Worm (Caenorhabditis elegans) whole organism, L1 larva: ENCODE measurements around the gene W08E12.2.

Source experiments
- C04F5.9 ChIP-seq: sonication (generic microtip); optimal IDR thresholded peaks from 2 replicates; lab custom pipeline; 2016; ENCODE audit warnings: missing genetic modification characterization, missing compliant biosample characterization
- Y116A8C.19 ChIP-seq: sonication (generic microtip); optimal IDR thresholded peaks from 2 replicates; lab custom pipeline; 2016; ENCODE audit warnings: missing compliant biosample characterization, missing genetic modification characterization, borderline replicate concordance
- aly-2 ChIP-seq: fragments of 150-350 bp; optimal IDR thresholded peaks from 2 replicates; lab custom pipeline; 2014; ENCODE audit warnings: missing biosample characterization, missing genetic modification characterization
- ama-1 ChIP-seq: fragments of 150-350 bp; optimal IDR thresholded peaks from 2 replicates; lab custom pipeline; 2014
- blmp-1 ChIP-seq: fragments of 150-350 bp; optimal IDR thresholded peaks from 2 replicates; lab custom pipeline; 2014; ENCODE audit warnings: missing biosample characterization, missing genetic modification characterization
- ceh-8 ChIP-seq: fragments of 200-800 bp; sonication (Bioruptor generic); optimal IDR thresholded peaks from 2 replicates; lab custom pipeline; 2018; ENCODE audit warnings: mild to moderate bottlenecking, missing genetic modification characterization, moderate library complexity, missing compliant biosample characterization
- ceh-90 ChIP-seq: sonication (generic microtip); optimal IDR thresholded peaks from 2 replicates; lab custom pipeline; 2016; ENCODE audit warnings: missing genetic modification characterization, missing compliant biosample characterization
- dpl-1 ChIP-seq, 3 experiments: fragments of 150-350 bp in 2 of 3; sonication (generic microtip) in 1 of 3; optimal IDR thresholded peaks; 2 replicates each; lab custom pipeline; 2014 to 2017; ENCODE audit warnings: missing biosample characterization in 3 of 3, missing genetic modification characterization in 3 of 3, missing genetic modification reagents in 3 of 3
- egl-13 ChIP-seq: sonication (generic microtip); optimal IDR thresholded peaks from 2 replicates; lab custom pipeline; 2016; ENCODE audit warnings: missing genotype, missing genetic modification reagents, missing genetic modification characterization, missing compliant biosample characterization
- fkh-4 ChIP-seq: sonication (generic microtip); optimal IDR thresholded peaks from 2 replicates; lab custom pipeline; 2016; ENCODE audit warnings: missing compliant biosample characterization, missing genetic modification characterization, borderline replicate concordance
- fos-1 ChIP-seq: fragments of 150-350 bp; optimal IDR thresholded peaks from 2 replicates; lab custom pipeline; 2014; ENCODE audit warnings: missing biosample characterization, missing genetic modification characterization
- hlh-17 ChIP-seq: fragments of 200-800 bp; sonication (Bioruptor generic); optimal IDR thresholded peaks from 2 replicates; lab custom pipeline; 2018; ENCODE audit warnings: missing genetic modification characterization, mild to moderate bottlenecking, missing compliant biosample characterization, moderate library complexity, borderline replicate concordance
- hlh-4 ChIP-seq: sonication (generic microtip); optimal IDR thresholded peaks from 2 replicates; lab custom pipeline; 2016; ENCODE audit warnings: mild to moderate bottlenecking, missing genetic modification characterization, missing compliant biosample characterization
- hpl-2 ChIP-seq: fragments of 150-350 bp; optimal IDR thresholded peaks from 2 replicates; lab custom pipeline; 2014; ENCODE audit warnings: missing biosample characterization, missing genetic modification reagents, missing genetic modification characterization
- irx-1 ChIP-seq: sonication (generic microtip); optimal IDR thresholded peaks from 2 replicates; lab custom pipeline; 2016; ENCODE audit warnings: missing genetic modification characterization, missing compliant biosample characterization
- lin-14 ChIP-seq: fragments of 200-800 bp; sonication (Bioruptor generic); optimal IDR thresholded peaks from 2 replicates; lab custom pipeline; 2018; ENCODE audit warnings: mild to moderate bottlenecking, missing genetic modification characterization, moderate library complexity, missing compliant biosample characterization
- lin-35 ChIP-seq, 2 experiments: fragments of 150-350 bp; optimal IDR thresholded peaks; 2 replicates each; lab custom pipeline; 2014; ENCODE audit warnings: missing biosample characterization in 2 of 2, missing genetic modification characterization in 2 of 2, missing genetic modification reagents in 2 of 2
- lin-39 ChIP-seq: fragments of 150-350 bp; optimal IDR thresholded peaks from 2 replicates; lab custom pipeline; 2014; ENCODE audit warnings: missing biosample characterization, missing genetic modification reagents, missing genetic modification characterization
- lir-3 ChIP-seq: sonication (generic microtip); optimal IDR thresholded peaks from 2 replicates; lab custom pipeline; 2016; ENCODE audit warnings: mild to moderate bottlenecking, missing genetic modification characterization, moderate library complexity, missing compliant biosample characterization; ENCODE audit not compliant: poor library complexity
- mab-9 ChIP-seq: fragments of 200-800 bp; sonication (Bioruptor generic); IDR thresholded peaks from 2 replicates; pipeline ENCODE4 v1.3.6; 2022; ENCODE audit warnings: missing genetic modification reagents, missing genetic modification characterization, missing compliant biosample characterization
- mdl-1 ChIP-seq, 2 experiments: fragments of 150-350 bp; optimal IDR thresholded peaks; 2 replicates each; lab custom pipeline; 2014 to 2017; ENCODE audit warnings: missing biosample characterization in 2 of 2, missing genetic modification characterization in 2 of 2, inconsistent platforms in 1 of 2
- nhr-11 ChIP-seq: fragments of 150-350 bp; optimal IDR thresholded peaks from 2 replicates; lab custom pipeline; 2014; ENCODE audit warnings: missing biosample characterization, missing genetic modification characterization
- nhr-12 ChIP-seq: sonication (generic microtip); optimal IDR thresholded peaks from 2 replicates; lab custom pipeline; 2017; ENCODE audit warnings: missing biosample characterization, missing genetic modification characterization
- nhr-19 ChIP-seq: fragments of 200-800 bp; sonication (Bioruptor generic); conservative IDR thresholded peaks from 2 replicates; pipeline ENCODE4 v1.3.6; 2022; ENCODE audit warnings: missing genetic modification characterization, missing compliant biosample characterization
- nhr-20 ChIP-seq: sonication (generic microtip); optimal IDR thresholded peaks from 2 replicates; lab custom pipeline; 2016; ENCODE audit warnings: mild to moderate bottlenecking, missing genetic modification characterization, missing compliant biosample characterization
- nhr-28 ChIP-seq: fragments of 150-350 bp; optimal IDR thresholded peaks from 2 replicates; lab custom pipeline; 2014; ENCODE audit warnings: missing biosample characterization, missing genetic modification characterization
- nhr-71 ChIP-seq: sonication (generic microtip); optimal IDR thresholded peaks from 2 replicates; lab custom pipeline; 2016; ENCODE audit warnings: mild to moderate bottlenecking, missing genetic modification characterization, moderate library complexity, missing compliant biosample characterization
- nhr-76 ChIP-seq: sonication (generic microtip); optimal IDR thresholded peaks from 2 replicates; lab custom pipeline; 2017; ENCODE audit warnings: missing biosample characterization, missing genetic modification characterization
- nhr-77 ChIP-seq: fragments of 150-350 bp; optimal IDR thresholded peaks from 2 replicates; lab custom pipeline; 2014; ENCODE audit warnings: missing biosample characterization, missing genetic modification characterization
- nhr-84 ChIP-seq: sonication (generic microtip); optimal IDR thresholded peaks from 2 replicates; lab custom pipeline; 2017; ENCODE audit warnings: missing biosample characterization, missing genetic modification characterization
- pqm-1 ChIP-seq: sonication (generic microtip); optimal IDR thresholded peaks from 3 replicates; lab custom pipeline; 2017; ENCODE audit warnings: missing biosample characterization, missing genetic modification characterization
- rnt-1 ChIP-seq: sonication (generic microtip); optimal IDR thresholded peaks from 2 replicates; lab custom pipeline; 2016; ENCODE audit warnings: mild to moderate bottlenecking, missing genetic modification characterization, moderate library complexity, missing compliant biosample characterization
- skn-1 ChIP-seq: fragments of 150-350 bp; optimal IDR thresholded peaks from 2 replicates; lab custom pipeline; 2014; ENCODE audit warnings: missing biosample characterization, missing genetic modification characterization
- snpc-4 ChIP-seq: fragments of 150-350 bp; optimal IDR thresholded peaks from 2 replicates; lab custom pipeline; 2014; ENCODE audit warnings: missing biosample characterization, missing genetic modification characterization
- sptf-1 ChIP-seq: fragments of 150-350 bp; optimal IDR thresholded peaks from 2 replicates; lab custom pipeline; 2014; ENCODE audit warnings: missing biosample characterization, missing genetic modification characterization
- sup-37 ChIP-seq: fragments of 200-800 bp; sonication (Bioruptor generic); optimal IDR thresholded peaks from 2 replicates; lab custom pipeline; 2018; ENCODE audit warnings: mild to moderate bottlenecking, missing genetic modification characterization, missing compliant biosample characterization
- tbx-2 ChIP-seq: sonication (generic microtip); optimal IDR thresholded peaks from 2 replicates; lab custom pipeline; 2016; ENCODE audit warnings: missing genetic modification characterization, missing compliant biosample characterization
- unc-130 ChIP-seq: fragments of 150-350 bp; optimal IDR thresholded peaks from 2 replicates; lab custom pipeline; 2017; ENCODE audit warnings: missing biosample characterization, missing genetic modification characterization, inconsistent platforms
- unc-30 ChIP-seq: sonication (generic microtip); optimal IDR thresholded peaks from 2 replicates; lab custom pipeline; 2017; ENCODE audit warnings: missing biosample characterization, missing genetic modification characterization
- unc-62 ChIP-seq: fragments of 150-350 bp; optimal IDR thresholded peaks from 2 replicates; lab custom pipeline; 2014; ENCODE audit warnings: missing biosample characterization, missing genetic modification reagents, missing genetic modification characterization
- unc-86 ChIP-seq: sonication (generic microtip); optimal IDR thresholded peaks from 2 replicates; lab custom pipeline; 2016; ENCODE audit warnings: missing genetic modification characterization, missing compliant biosample characterization
- xbp-1 ChIP-seq: sonication (generic microtip); optimal IDR thresholded peaks from 2 replicates; lab custom pipeline; 2016; ENCODE audit warnings: missing genetic modification characterization, missing compliant biosample characterization
- zag-1 ChIP-seq: fragments of 150-350 bp; optimal IDR thresholded peaks from 2 replicates; lab custom pipeline; 2014; ENCODE audit warnings: missing biosample characterization, missing genetic modification characterization
- ztf-4 ChIP-seq: fragments of 150-350 bp; optimal IDR thresholded peaks from 2 replicates; lab custom pipeline; 2014; ENCODE audit warnings: missing biosample characterization, missing genetic modification characterization

The W08E12.2 gene

DNA sequence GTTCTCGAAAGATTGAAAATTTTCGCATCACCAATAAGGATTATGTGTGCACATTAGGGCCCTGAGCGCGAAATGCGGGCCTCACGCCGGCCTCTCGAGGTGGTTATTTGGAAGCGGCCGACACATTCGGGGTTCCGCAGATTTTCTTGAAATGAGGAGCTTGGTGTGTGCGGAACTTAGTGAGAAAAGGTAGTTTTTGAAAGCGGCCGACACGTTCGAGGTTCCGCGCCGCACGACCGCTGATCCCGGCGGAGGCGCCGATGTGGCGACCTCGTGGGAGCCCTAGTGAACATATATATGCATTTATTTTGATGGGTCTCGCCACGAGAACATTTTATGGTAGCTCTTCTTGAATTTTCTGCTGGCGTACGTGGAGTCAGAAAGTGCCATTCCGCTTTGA lies 38.8 kb upstream of the W08E12.2 start:
- no peak for TF ChIP-seq nhr-71 (tag; lab: Kevin White, UChicago)
- TF ChIP-seq irx-1 (tag; lab: Kevin White, UChicago): no peak
- no peak for TF ChIP-seq ceh-90
- no peak for TF ChIP-seq nhr-19 (GFP tag; lab: Robert Waterston, UW)
- TF ChIP-seq zag-1 (tag; lab: Kevin White, UChicago): no peak
- no peak for TF ChIP-seq skn-1 (tag; lab: Kevin White, UChicago)
- no peak for TF ChIP-seq nhr-28
- no peak for TF ChIP-seq unc-30
- TF ChIP-seq nhr-11 (tag; lab: Kevin White, UChicago): no peak
- TF ChIP-seq dpl-1 (GFP tag; optimal IDR thresholded peaks at IDR 0.05; lab: Kevin White, UChicago): no peak
- TF ChIP-seq lin-39 (tag; lab: Kevin White, UChicago): no peak
- TF ChIP-seq egl-13 (tag; lab: Kevin White, UChicago): no peak
- no peak for TF ChIP-seq sup-37 (GFP tag; lab: Kevin White, UChicago)
- TF ChIP-seq unc-62: no peak
- TF ChIP-seq mab-9 (GFP tag; lab: Robert Waterston, UW): no peak
- TF ChIP-seq, all 84 proteins: peak for 0

DNA sequence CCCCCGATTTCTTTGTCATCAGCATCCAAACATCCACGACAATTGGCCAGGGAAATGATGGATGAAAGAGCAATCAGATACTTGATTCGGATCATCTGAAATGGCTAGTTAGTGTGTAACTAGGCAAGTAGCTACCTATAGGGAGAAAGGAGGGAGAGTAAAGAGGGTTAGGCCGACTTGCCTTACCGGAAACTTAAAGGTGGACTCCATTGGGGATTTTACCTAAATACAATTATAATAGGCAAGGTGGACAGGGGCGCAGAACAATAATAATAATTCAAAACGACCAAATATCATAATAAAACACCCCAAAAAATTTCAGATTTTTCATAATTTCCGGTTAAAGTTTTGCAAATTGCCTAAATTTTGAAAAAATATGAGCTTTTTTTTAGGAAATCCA lies 38.1 kb upstream of the W08E12.2 start, which contains the start of gene clec-173:
clec-173 (minus strand) TSS at position 101 of the 400 bp plus-strand sequence.
- TF ChIP-seq dpl-1 (GFP tag; optimal IDR thresholded peaks at IDR 0.05; lab: Kevin White, UChicago) (no peak), C04F5.9 (no peak), unc-130 (no peak), ztf-4 (tag; lab: Kevin White, UChicago) (no peak), Y116A8C.19 (no peak), mab-9 (GFP tag; lab: Robert Waterston, UW) (no peak), hpl-2 (no peak), nhr-76 (tag; lab: Kevin White, UChicago) (no peak), sup-37 (GFP tag; lab: Kevin White, UChicago) (no peak), nhr-77 (tag; lab: Kevin White, UChicago) (no peak), rnt-1 (tag; lab: Kevin White, UChicago) (no peak), mdl-1 (tag; optimal IDR thresholded peaks at IDR 0.05; lab: Kevin White, UChicago) (no peak)

ce11 chrIV:3271342-3271741 lies 34.3 kb upstream of the W08E12.2 start:
- TF ChIP-seq ceh-8 (GFP tag; lab: Kevin White, UChicago) (no peak), hlh-17 (GFP tag; lab: Kevin White, UChicago) (no peak), dpl-1 (GFP tag; optimal IDR thresholded peaks at IDR 0.05; lab: Kevin White, UChicago) (no peak), nhr-12 (tag; lab: Kevin White, UChicago) (no peak), nhr-84 (tag; lab: Kevin White, UChicago) (no peak), lin-35 (GFP tag; optimal IDR thresholded peaks at IDR 0.05; lab: Kevin White, UChicago) (no peak), nhr-76 (tag; lab: Kevin White, UChicago) (no peak), snpc-4 (tag; lab: Kevin White, UChicago) (no peak), tbx-2 (tag; lab: Kevin White, UChicago) (no peak), hlh-4 (tag; lab: Kevin White, UChicago) (no peak), sptf-1 (tag; lab: Kevin White, UChicago) (no peak), pqm-1 (tag; lab: Kevin White, UChicago) (no peak), skn-1 (tag; lab: Kevin White, UChicago) (no peak), irx-1 (tag; lab: Kevin White, UChicago) (no peak), aly-2 (tag; lab: Kevin White, UChicago) (no peak)

- TF ChIP-seq ama-1 (lab: Kevin White, UChicago) (no peak), fos-1 (tag; lab: Kevin White, UChicago) (no peak), blmp-1 (tag; lab: Kevin White, UChicago) (no peak), unc-86 (tag; lab: Kevin White, UChicago) (no peak), fkh-4 (no peak), aly-2 (tag; lab: Kevin White, UChicago) (no peak), nhr-28 (no peak), unc-130 (no peak), lin-14 (GFP tag; lab: Kevin White, UChicago) (no peak), xbp-1 (tag; lab: Kevin White, UChicago) (no peak), nhr-12 (tag; lab: Kevin White, UChicago) (no peak), lir-3 (tag; lab: Kevin White, UChicago) (no peak), nhr-20 (tag; lab: Kevin White, UChicago) (no peak)
These were observed 32.4 kb upstream of the W08E12.2 start, which contains the start of gene T26C12.3 for ce11 chrIV:3273295-3273694. Gene T26C12.3 (minus strand): TSS chrIV:3273395.
